Worm (Caenorhabditis elegans) whole organism, young adult: ENCODE data around the gene C04G6.13.
A peak's percentile ranks its signal among the peaks of the same experiment; 100 is the strongest.

ENCODE experiments used
- B0261.1 ChIP-seq: sonication (generic microtip); optimal IDR thresholded peaks from 2 replicates; lab custom pipeline; 2016; ENCODE audit warnings: mild to moderate bottlenecking, missing genetic modification characterization, moderate library complexity, missing compliant biosample characterization
- C17E4.6 ChIP-seq: fragments of 200-800 bp; sonication (Bioruptor generic); IDR thresholded peaks from 2 replicates; pipeline ENCODE4 v1.3.6; 2022; ENCODE audit warnings: missing genetic modification reagents, missing genetic modification characterization, missing compliant biosample characterization
- F10E7.11 ChIP-seq: sonication (generic microtip); optimal IDR thresholded peaks from 2 replicates; lab custom pipeline; 2017; ENCODE audit warnings: mild to moderate bottlenecking, missing genetic modification characterization, moderate library complexity, missing compliant biosample characterization
- F22D6.2 ChIP-seq: sonication (generic microtip); optimal IDR thresholded peaks from 2 replicates; lab custom pipeline; 2016; ENCODE audit warnings: mild to moderate bottlenecking, missing genetic modification characterization, missing compliant biosample characterization
- F23B12.7 ChIP-seq: sonication (generic microtip); optimal IDR thresholded peaks from 2 replicates; lab custom pipeline; 2017; ENCODE audit warnings: missing genetic modification characterization, mild to moderate bottlenecking, missing compliant biosample characterization, antibody characterized with exemption, moderate library complexity; ENCODE audit not compliant: insufficient read depth
- F37B4.10 ChIP-seq: fragments of 200-800 bp; sonication (Bioruptor generic); IDR thresholded peaks from 2 replicates; pipeline ENCODE4 v1.3.6; 2022; ENCODE audit warnings: missing genetic modification characterization, missing compliant biosample characterization
- F57C9.4 ChIP-seq: sonication (generic microtip); optimal IDR thresholded peaks from 2 replicates; lab custom pipeline; 2017; ENCODE audit warnings: mild to moderate bottlenecking, missing genetic modification characterization, missing compliant biosample characterization
- K11D2.4 ChIP-seq: fragments of 200-800 bp; sonication (Bioruptor generic); IDR thresholded peaks from 2 replicates; pipeline ENCODE4 v1.3.6; 2022; ENCODE audit warnings: missing genetic modification reagents, missing genetic modification characterization, missing compliant biosample characterization
- Y53F4B.3 ChIP-seq: fragments of 200-800 bp; sonication (Bioruptor generic); IDR thresholded peaks from 2 replicates; pipeline ENCODE4 v1.3.6; 2022; ENCODE audit warnings: missing genetic modification reagents, missing genetic modification characterization, missing compliant biosample characterization
- ama-1 ChIP-seq, 3 experiments: fragments of 150-350 bp in 1 of 3; sonication (generic microtip) in 2 of 3; optimal IDR thresholded peaks; 2 replicates each; lab custom pipeline; 2014 to 2018; ENCODE audit warnings: missing biosample characterization in 2 of 3, missing genetic modification characterization in 2 of 3, missing genetic modification reagents in 2 of 3
- atf-7 ChIP-seq: sonication (generic microtip); optimal IDR thresholded peaks from 2 replicates; lab custom pipeline; 2017; ENCODE audit warnings: mild to moderate bottlenecking, missing genetic modification characterization, missing compliant biosample characterization
- attf-5 ChIP-seq: fragments of 200-800 bp; sonication (Bioruptor generic); optimal IDR thresholded peaks from 2 replicates; lab custom pipeline; 2018; ENCODE audit warnings: mild to moderate bottlenecking, missing genetic modification characterization, missing compliant biosample characterization
- bed-1 ChIP-seq: fragments of 200-800 bp; sonication (Bioruptor generic); IDR thresholded peaks from 2 replicates; pipeline ENCODE4 v1.3.6; 2022; ENCODE audit warnings: missing genetic modification reagents, missing genetic modification characterization, missing compliant biosample characterization
- cebp-1 ChIP-seq, 2 experiments: fragments of 200-800 bp in 1 of 2; sonication (Bioruptor generic) in 1 of 2; sonication (generic microtip) in 1 of 2; IDR thresholded peaks in 1 of 2; optimal IDR thresholded peaks in 1 of 2; 2 replicates each; pipeline versions ENCODE4 v1.3.6 to Lab custom; 2017 to 2022; ENCODE audit warnings: missing compliant biosample characterization in 2 of 2, missing genetic modification characterization in 2 of 2, mild to moderate bottlenecking in 1 of 2, missing genetic modification reagents in 1 of 2, moderate library complexity in 1 of 2
- ceh-40 ChIP-seq: fragments of 200-800 bp; sonication (Bioruptor generic); IDR thresholded peaks from 2 replicates; pipeline ENCODE4 v1.3.6; 2022; ENCODE audit warnings: missing genetic modification characterization, missing compliant biosample characterization
- ceh-79 ChIP-seq: sonication (generic microtip); optimal IDR thresholded peaks from 2 replicates; lab custom pipeline; 2017; ENCODE audit warnings: mild to moderate bottlenecking, missing genetic modification characterization, missing compliant biosample characterization
- die-1 ChIP-seq: sonication (generic microtip); optimal IDR thresholded peaks from 2 replicates; lab custom pipeline; 2016; ENCODE audit warnings: missing genotype, mild to moderate bottlenecking, missing genetic modification characterization, missing compliant biosample characterization
- dox-1 ChIP-seq: fragments of 200-800 bp; sonication (Bioruptor generic); IDR thresholded peaks from 2 replicates; pipeline ENCODE4 v1.3.6; 2022; ENCODE audit warnings: missing genetic modification reagents, missing genetic modification characterization, missing compliant biosample characterization
- hrde-1 ChIP-seq: sonication (generic microtip); optimal IDR thresholded peaks from 2 replicates; lab custom pipeline; 2016; ENCODE audit warnings: missing genetic modification characterization, mild to moderate bottlenecking, missing compliant biosample characterization, moderate library complexity, missing genotype, missing genetic modification reagents, borderline replicate concordance
- let-607 ChIP-seq, 2 experiments: fragments of 200-800 bp in 1 of 2; sonication (Bioruptor generic) in 1 of 2; sonication (generic microtip) in 1 of 2; optimal IDR thresholded peaks; 2 replicates each; lab custom pipeline; 2016 to 2018; ENCODE audit warnings: mild to moderate bottlenecking in 2 of 2, missing compliant biosample characterization in 2 of 2, missing genetic modification characterization in 2 of 2, moderate library complexity in 2 of 2, missing genotype in 1 of 2
- lin-40 ChIP-seq: sonication (generic microtip); optimal IDR thresholded peaks from 2 replicates; lab custom pipeline; 2016; ENCODE audit warnings: missing genetic modification characterization, mild to moderate bottlenecking, missing compliant biosample characterization, missing genotype, missing genetic modification reagents
- lin-54 ChIP-seq: fragments of 200-800 bp; sonication (Bioruptor generic); optimal IDR thresholded peaks from 2 replicates; lab custom pipeline; 2018; ENCODE audit warnings: mild to moderate bottlenecking, missing genetic modification characterization, missing compliant biosample characterization
- madf-3 ChIP-seq: fragments of 200-800 bp; sonication (Bioruptor generic); IDR thresholded peaks from 2 replicates; pipeline ENCODE4 v1.3.6; 2022; ENCODE audit warnings: missing genetic modification reagents, missing genetic modification characterization, missing compliant biosample characterization
- mcd-1 ChIP-seq: fragments of 200-800 bp; sonication (Bioruptor generic); IDR thresholded peaks from 2 replicates; pipeline ENCODE4 v1.3.6; 2022; ENCODE audit warnings: missing genetic modification reagents, missing genetic modification characterization, missing compliant biosample characterization
- mes-4 ChIP-seq: sonication (generic microtip); optimal IDR thresholded peaks from 2 replicates; lab custom pipeline; 2016; ENCODE audit warnings: missing genotype, missing genetic modification characterization, missing compliant biosample characterization
- nfya-1 ChIP-seq: sonication (generic microtip); optimal IDR thresholded peaks from 2 replicates; lab custom pipeline; 2017; ENCODE audit warnings: antibody characterized with exemption, missing compliant biosample characterization, missing genetic modification characterization, borderline replicate concordance; ENCODE audit not compliant: insufficient read depth
- nfya-2 ChIP-seq: fragments of 200-800 bp; sonication (Bioruptor generic); IDR thresholded peaks from 2 replicates; pipeline ENCODE4 v1.3.6; 2022; ENCODE audit warnings: missing genetic modification reagents, missing genetic modification characterization, missing compliant biosample characterization
- pbrm-1 ChIP-seq: fragments of 200-800 bp; sonication (Bioruptor generic); IDR thresholded peaks from 2 replicates; pipeline ENCODE4 v1.3.6; 2022; ENCODE audit warnings: missing genetic modification reagents, missing genetic modification characterization, missing compliant biosample characterization
- rpc-1 ChIP-seq, 2 experiments: fragments of 150-350 bp in 1 of 2; sonication (generic microtip) in 1 of 2; optimal IDR thresholded peaks; 2 replicates each; lab custom pipeline; 2014 to 2018; ENCODE audit warnings: missing biosample characterization in 1 of 2, missing genetic modification characterization in 1 of 2, missing genetic modification reagents in 1 of 2, missing genotype in 1 of 2
- sea-2 ChIP-seq: fragments of 200-800 bp; sonication (Bioruptor generic); IDR thresholded peaks from 2 replicates; pipeline ENCODE4 v1.3.6; 2022; ENCODE audit warnings: missing genetic modification characterization, missing compliant biosample characterization
- snpc-3.4 ChIP-seq: sonication (generic microtip); optimal IDR thresholded peaks from 2 replicates; lab custom pipeline; 2017; ENCODE audit warnings: missing genetic modification characterization, mild to moderate bottlenecking, missing compliant biosample characterization, antibody characterized with exemption, moderate library complexity, missing genotype, missing genetic modification reagents
- tbp1 ChIP-seq: fragments of 200-800 bp; sonication (Bioruptor generic); optimal IDR thresholded peaks from 2 replicates; lab custom pipeline; 2018; ENCODE audit warnings: mild to moderate bottlenecking, missing genetic modification characterization, missing compliant biosample characterization
- tbx-9 ChIP-seq: sonication (generic microtip); optimal IDR thresholded peaks from 2 replicates; lab custom pipeline; 2016; ENCODE audit warnings: borderline replicate concordance, missing genetic modification characterization, inconsistent platforms, missing compliant biosample characterization
- unc-62 ChIP-seq: fragments of 150-350 bp; optimal IDR thresholded peaks from 2 replicates; lab custom pipeline; 2014; ENCODE audit warnings: missing biosample characterization, missing genetic modification reagents, missing genetic modification characterization
- xnd-1 ChIP-seq: sonication (generic microtip); optimal IDR thresholded peaks from 2 replicates; lab custom pipeline; 2016; ENCODE audit warnings: missing genotype, missing genetic modification reagents, missing genetic modification characterization, missing compliant biosample characterization
- zfh-2 ChIP-seq: fragments of 200-800 bp; sonication (Bioruptor generic); conservative IDR thresholded peaks from 2 replicates; pipeline ENCODE4 v1.3.6; 2022; ENCODE audit warnings: missing genetic modification reagents, missing genetic modification characterization, missing compliant biosample characterization
- ztf-22 ChIP-seq: fragments of 200-800 bp; sonication (Bioruptor generic); optimal IDR thresholded peaks from 2 replicates; lab custom pipeline; 2018; ENCODE audit warnings: mild to moderate bottlenecking, missing genetic modification characterization, moderate library complexity, missing compliant biosample characterization
- ztf-28 ChIP-seq: fragments of 200-800 bp; sonication (Bioruptor generic); IDR thresholded peaks from 2 replicates; pipeline ENCODE4 v1.3.6; 2022; ENCODE audit warnings: missing genetic modification reagents, missing genetic modification characterization, missing compliant biosample characterization
- ztf-3 ChIP-seq: fragments of 200-800 bp; sonication (Bioruptor generic); optimal IDR thresholded peaks from 2 replicates; lab custom pipeline; 2018; ENCODE audit warnings: mild to moderate bottlenecking, missing genetic modification characterization, missing compliant biosample characterization
- ztf-6 ChIP-seq: fragments of 200-800 bp; sonication (Bioruptor generic); IDR thresholded peaks from 2 replicates; pipeline ENCODE4 v1.3.6; 2022; ENCODE audit warnings: missing genetic modification reagents, missing genetic modification characterization, missing compliant biosample characterization

C04G6.13 gene

ce11 chrII:5049249-5049648, 44.8 kb upstream of the C04G6.13 start (continued):
- TF ChIP-seq Y53F4B.3 (GFP tag; lab: Robert Waterston, UW) (no peak), snpc-3.4 (tag; lab: Kevin White, UChicago) (no peak), K11D2.4 (GFP tag; lab: Robert Waterston, UW) (no peak)

- TF ChIP-seq nfya-1 (tag; lab: Kevin White, UChicago) = no peak
- TF ChIP-seq ama-1 (optimal IDR thresholded peaks at IDR 0.05; lab: Kevin White, UChicago) = no peak
- TF ChIP-seq ama-1 (GFP tag; optimal IDR thresholded peaks at IDR 0.05; lab: Kevin White, UChicago) = no peak
- TF ChIP-seq zfh-2 (GFP tag; lab: Robert Waterston, UW) = no peak
- no peak for TF ChIP-seq madf-3 (GFP tag; lab: Robert Waterston, UW)
- no peak for TF ChIP-seq F22D6.2
- TF ChIP-seq B0261.1 (tag; lab: Kevin White, UChicago) = no peak
These were observed 44.1 kb upstream of the C04G6.13 start, which contains the start of gene F33G12.6 for ce11 chrII:5049865-5050342. Gene F33G12.6, plus strand, starts transcription at chrII:5049915.

- TF ChIP-seq ztf-6 (GFP tag; lab: Robert Waterston, UW) (no peak), ztf-3 (no peak), zfh-2 (GFP tag; lab: Robert Waterston, UW) (no peak), lin-40 (tag; lab: Kevin White, UChicago) (no peak), F57C9.4 (tag; lab: Kevin White, UChicago) (no peak), let-607 (tag; optimal IDR thresholded peaks at IDR 0.05; lab: Kevin White, UChicago) (no peak), nfya-2 (no peak), dox-1 (GFP tag; lab: Robert Waterston, UW) (no peak), tbx-9 (tag; lab: Kevin White, UChicago) (no peak), ama-1 (optimal IDR thresholded peaks at IDR 0.05; lab: Kevin White, UChicago) (no peak), ama-1 (GFP tag; optimal IDR thresholded peaks at IDR 0.05; lab: Kevin White, UChicago) (no peak), F37B4.10 (GFP tag; lab: Robert Waterston, UW) (no peak), ztf-22 (no peak), pbrm-1 (GFP tag; lab: Robert Waterston, UW) (no peak), mes-4 (tag; lab: Kevin White, UChicago) (no peak), F10E7.11 (tag; lab: Kevin White, UChicago) (no peak), rpc-1 (optimal IDR thresholded peaks at IDR 0.05; lab: Kevin White, UChicago) (no peak), rpc-1 (tag; optimal IDR thresholded peaks at IDR 0.05; lab: Kevin White, UChicago) (no peak)
These were observed 43.3 kb upstream of the C04G6.13 start for ce11 chrII:5050776-5051175.

- TF ChIP-seq nfya-1 (tag; lab: Kevin White, UChicago) = no peak
- no peak for TF ChIP-seq cebp-1 (GFP tag; IDR thresholded peaks at IDR 0.05; lab: Robert Waterston, UW)
- peak; percentile 76 for TF ChIP-seq cebp-1 (tag; optimal IDR thresholded peaks at IDR 0.05; lab: Kevin White, UChicago)
- TF ChIP-seq die-1 (tag; lab: Kevin White, UChicago) = peak; percentile 7
- TF ChIP-seq ztf-28 (GFP tag; lab: Robert Waterston, UW) = 0 out of 2 replicates have a peak, but pooled peaks have one; percentile 42
- TF ChIP-seq ceh-40 (GFP tag; lab: Robert Waterston, UW) = no peak
- TF ChIP-seq F23B12.7 (tag; lab: Kevin White, UChicago) = peak; percentile 79
- TF ChIP-seq mcd-1 (GFP tag; lab: Robert Waterston, UW) = peak; percentile 98
- TF ChIP-seq lin-54 (GFP tag; lab: Kevin White, UChicago) = peak; percentile 92
- TF ChIP-seq ztf-22 = no peak
- TF ChIP-seq C17E4.6 (GFP tag; lab: Robert Waterston, UW) = no peak
- peak; percentile 81 for TF ChIP-seq snpc-3.4 (tag; lab: Kevin White, UChicago)
- TF ChIP-seq F10E7.11 (tag; lab: Kevin White, UChicago) = no peak
- TF ChIP-seq ztf-3 = no peak
- no peak for TF ChIP-seq unc-62 (GFP tag; lab: Kevin White, UChicago)
- peak; percentile 6 for TF ChIP-seq F57C9.4 (tag; lab: Kevin White, UChicago)
- peak; percentile 52 for TF ChIP-seq xnd-1 (tag; lab: Kevin White, UChicago)
- no peak for TF ChIP-seq atf-7 (tag; lab: Kevin White, UChicago)
- TF ChIP-seq hrde-1 (tag; lab: Kevin White, UChicago) = peak; percentile 45
- TF ChIP-seq sea-2 (GFP tag; lab: Robert Waterston, UW) = no peak
- no peak for TF ChIP-seq ceh-79 (tag; lab: Kevin White, UChicago)
- TF ChIP-seq bed-1 (GFP tag; lab: Robert Waterston, UW) = no peak
- peak; percentile 86 for TF ChIP-seq attf-5 (GFP tag; lab: Kevin White, UChicago)
- peak; percentile 73 for TF ChIP-seq tbp1 (GFP tag; lab: Kevin White, UChicago)
These were observed 38.8 kb upstream of the C04G6.13 start, which contains the start of the genes ify-1 and rpl-22 for ce11 chrII:5055129-5055666. Gene ify-1, minus strand, starts transcription at chrII:5055179. Gene rpl-22, plus strand, starts transcription at chrII:5055616.
